Fruit fly (Drosophila melanogaster): Measurements from ENCODE around the gene 4E-T.

DNA sequence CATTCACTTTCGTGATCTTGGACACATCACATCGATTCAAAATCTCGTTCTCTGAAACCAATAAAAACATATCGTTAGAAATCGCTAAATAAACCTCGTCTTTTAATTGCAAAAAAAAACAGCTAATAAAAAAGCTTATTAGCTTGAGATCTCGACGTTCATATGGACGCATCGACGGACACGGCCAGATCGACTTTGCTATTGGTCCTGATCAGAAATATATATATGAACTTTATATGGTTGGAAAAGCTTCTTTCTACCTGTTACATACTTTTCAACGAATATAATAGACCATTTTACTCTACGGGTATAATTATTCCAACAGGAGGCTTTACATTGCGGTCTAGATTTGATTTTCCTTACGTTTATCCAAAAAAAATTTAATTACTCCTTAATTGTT, 49.1 kb downstream of the 4E-T start:
- TF ChIP-seq CG4730 (GFP tag; IDR thresholded peaks at IDR 0.05) (no peak), CG11398 (GFP tag; optimal IDR thresholded peaks at IDR 0.05) (no peak), CG43689 (GFP tag; IDR thresholded peaks at IDR 0.05) (no peak), lab (GFP tag; optimal IDR thresholded peaks at IDR 0.05) (no peak), CG7928 (GFP tag; optimal IDR thresholded peaks at IDR 0.05) (no peak), CG4854 (GFP tag; optimal IDR thresholded peaks at IDR 0.05) (no peak), fru (optimal IDR thresholded peaks at IDR 0.05) (no peak), sd (tag; optimal IDR thresholded peaks at IDR 0.05) (no peak), CG12219 (GFP tag; optimal IDR thresholded peaks at IDR 0.05) (no peak), CG10431 (GFP tag; optimal IDR thresholded peaks at IDR 0.05) (no peak), Mes4 (GFP tag; optimal IDR thresholded peaks at IDR 0.05) (no peak), CG7271 (tag; optimal IDR thresholded peaks at IDR 0.05) (no peak)
